Worm (Caenorhabditis elegans): Measurements from ENCODE around the gene F31F4.11.

- TF ChIP-seq snpc-4 (tag; optimal IDR thresholded peaks at IDR 0.05) (no peak), egl-27 (tag; optimal IDR thresholded peaks at IDR 0.05) (no peak), ceh-16 (tag; optimal IDR thresholded peaks at IDR 0.05) (no peak)
Observed at ce11 chrV:615275-615674, 49.0 kb downstream of the F31F4.11 start, which contains the start of gene F48G7.13.

All from whole organism, L3 larva.